Worm (Caenorhabditis elegans): ENCODE measurements around the gene F22F7.8.

F22F7.8 gene

DNA sequence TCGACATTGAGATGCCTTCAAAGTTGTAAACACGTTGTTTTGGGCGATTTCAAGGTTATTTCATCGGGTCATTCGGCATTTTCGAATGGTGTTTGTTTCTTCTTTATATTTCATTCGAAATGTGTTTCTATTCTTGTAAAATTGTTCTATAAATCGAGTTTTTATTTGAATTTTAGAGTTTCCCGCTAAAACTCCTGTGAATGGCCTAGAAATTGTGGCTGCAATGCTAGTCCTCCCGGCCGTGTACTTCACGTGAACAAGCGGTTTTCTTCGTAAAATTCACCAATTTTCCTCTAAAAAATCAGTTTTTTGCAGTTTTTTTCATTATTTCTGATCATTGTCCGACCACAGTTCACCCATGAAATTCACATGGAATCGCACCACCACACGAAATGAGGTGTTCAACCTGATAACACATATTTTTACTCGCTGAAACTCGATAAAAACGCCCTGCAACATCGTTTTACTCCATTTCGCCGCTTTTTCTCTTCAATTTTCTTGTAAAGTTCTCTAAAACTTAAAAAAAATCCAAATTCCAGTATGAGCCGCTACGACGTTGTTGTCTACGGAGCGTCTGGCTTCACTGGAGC, 5.3 kb upstream of the F22F7.8 start, which contains the start of gene ldp-1:
Gene ldp-1 (plus strand): TSS at position 540 of the 590 bp plus-strand sequence.
- no peak for TF ChIP-seq ama-1 (optimal IDR thresholded peaks at IDR 0.05)
- peak; percentile 25 for TF ChIP-seq pqm-1 (tag; optimal IDR thresholded peaks at IDR 0.05)
- TF ChIP-seq nhr-43 (tag; optimal IDR thresholded peaks at IDR 0.05; ENCODE audit: poor library complexity, severe bottlenecking): peak; percentile 83
- no peak for TF ChIP-seq nhr-76 (tag; optimal IDR thresholded peaks at IDR 0.05)
- no peak for TF ChIP-seq fos-1 (tag; optimal IDR thresholded peaks at IDR 0.05)
- peak; percentile 30 for TF ChIP-seq snpc-4 (tag; optimal IDR thresholded peaks at IDR 0.05)
- TF ChIP-seq egl-5 (tag; optimal IDR thresholded peaks at IDR 0.05): no peak
- TF ChIP-seq nfya-1 (tag; optimal IDR thresholded peaks at IDR 0.05; ENCODE audit: insufficient read depth): peak; percentile 65
- no peak for TF ChIP-seq ceh-82 (tag; optimal IDR thresholded peaks at IDR 0.05)
- TF ChIP-seq ZK546.5 (tag; optimal IDR thresholded peaks at IDR 0.05): no peak
- no peak for TF ChIP-seq lin-39 (tag; optimal IDR thresholded peaks at IDR 0.05)
- no peak for TF ChIP-seq skn-1 (tag; optimal IDR thresholded peaks at IDR 0.05)
- TF ChIP-seq elt-2 (tag; optimal IDR thresholded peaks at IDR 0.05): no peak
- no peak for TF ChIP-seq mml-1 (tag; optimal IDR thresholded peaks at IDR 0.05)
- peak; percentile 57 for TF ChIP-seq pha-4 (tag; optimal IDR thresholded peaks at IDR 0.05)
- no peak for TF ChIP-seq elt-1 (tag; optimal IDR thresholded peaks at IDR 0.05)
- no peak for TF ChIP-seq nhr-77 (tag; optimal IDR thresholded peaks at IDR 0.05)
- TF ChIP-seq mdl-1 (tag; optimal IDR thresholded peaks at IDR 0.05): no peak
- TF ChIP-seq unc-39 (tag; optimal IDR thresholded peaks at IDR 0.05): no peak
- TF ChIP-seq nhr-25 (tag; optimal IDR thresholded peaks at IDR 0.05): peak; percentile 32
- TF ChIP-seq jun-1 (tag; optimal IDR thresholded peaks at IDR 0.05): no peak
- TF ChIP-seq hmg-11 (tag; optimal IDR thresholded peaks at IDR 0.05): no peak
- TF ChIP-seq nhr-28 (tag; optimal IDR thresholded peaks at IDR 0.05): no peak
- TF ChIP-seq elt-3 (tag; optimal IDR thresholded peaks at IDR 0.05): no peak
- TF ChIP-seq zag-1 (tag; optimal IDR thresholded peaks at IDR 0.05): no peak
- no peak for TF ChIP-seq nhr-237 (tag; optimal IDR thresholded peaks at IDR 0.05)
- no peak for TF ChIP-seq nhr-11 (tag; optimal IDR thresholded peaks at IDR 0.05)
- TF ChIP-seq lsy-12 (tag; optimal IDR thresholded peaks at IDR 0.05): peak; percentile 66
- TF ChIP-seq ceh-28 (tag; optimal IDR thresholded peaks at IDR 0.05): no peak
- no peak for TF ChIP-seq nhr-67 (tag; optimal IDR thresholded peaks at IDR 0.05)
- TF ChIP-seq unc-62 (GFP tag; optimal IDR thresholded peaks at IDR 0.05): no peak
- TF ChIP-seq egl-27 (tag; optimal IDR thresholded peaks at IDR 0.05): no peak
- TF ChIP-seq ztf-4 (tag; optimal IDR thresholded peaks at IDR 0.05): no peak
- no peak for TF ChIP-seq sea-2 (GFP tag; optimal IDR thresholded peaks at IDR 0.05)
- peak; percentile 55 for TF ChIP-seq nhr-23 (tag; optimal IDR thresholded peaks at IDR 0.05)
- TF ChIP-seq lin-15B (tag; optimal IDR thresholded peaks at IDR 0.05): peak; percentile 73
- no peak for TF ChIP-seq fkh-2 (tag; optimal IDR thresholded peaks at IDR 0.05)
- TF ChIP-seq nhr-12 (tag; optimal IDR thresholded peaks at IDR 0.05): no peak
- peak; percentile 6 for TF ChIP-seq R02D3.7 (tag; optimal IDR thresholded peaks at IDR 0.05)
- peak in 1 of 2 experiments; percentile 44 for TF ChIP-seq eor-1 (tag; optimal IDR thresholded peaks at IDR 0.05)
- TF ChIP-seq ceh-9 (tag; optimal IDR thresholded peaks at IDR 0.05): no peak
- no peak for TF ChIP-seq ceh-16 (tag; optimal IDR thresholded peaks at IDR 0.05)
- no peak for TF ChIP-seq aly-2 (tag; optimal IDR thresholded peaks at IDR 0.05)
- no peak for TF ChIP-seq tbx-2 (tag; optimal IDR thresholded peaks at IDR 0.05)
- no peak for TF ChIP-seq ztf-11 (tag; optimal IDR thresholded peaks at IDR 0.05)
- peak; percentile 4 for TF ChIP-seq fkh-10 (GFP tag; optimal IDR thresholded peaks at IDR 0.05)
- TF ChIP-seq daf-12 (tag; optimal IDR thresholded peaks at IDR 0.05): no peak

All from whole organism, L3 larva.